Fruit fly (Drosophila melanogaster): ENCODE data around the gene TrpRS-m.

dm6 chr3L:17895815-17896275, 46.3 kb downstream of the TrpRS-m start, which contains the start of gene Tsp74F:
- TF ChIP-seq CG8478 (optimal IDR thresholded peaks at IDR 0.05) = no peak
- TF ChIP-seq CTCF (optimal IDR thresholded peaks at IDR 0.05) = no peak
